Worm (Caenorhabditis elegans) whole organism, L3 larva: Measurements from ENCODE around the gene ZK262.9.

ENCODE experiments used
- elt-1 ChIP-seq: fragments of 150-350 bp; optimal IDR thresholded peaks from 2 replicates; lab custom pipeline; 2014; ENCODE audit warnings: missing biosample characterization, missing genetic modification characterization
- elt-3 ChIP-seq, 3 experiments: fragments of 150-350 bp in 1 of 3; sonication (generic microtip) in 2 of 3; optimal IDR thresholded peaks; 2 replicates in 2 of 3; 4 replicates in 1 of 3; lab custom pipeline; 2014 to 2017; ENCODE audit warnings: missing biosample characterization in 3 of 3, missing genetic modification characterization in 3 of 3
- lin-39 ChIP-seq: fragments of 150-350 bp; optimal IDR thresholded peaks from 2 replicates; lab custom pipeline; 2018; ENCODE audit warnings: missing biosample characterization, missing genetic modification reagents, missing genetic modification characterization
- nfya-1 ChIP-seq: sonication (generic microtip); optimal IDR thresholded peaks from 2 replicates; lab custom pipeline; 2017; ENCODE audit warnings: missing genetic modification characterization, mild to moderate bottlenecking, missing compliant biosample characterization, antibody characterized with exemption, moderate library complexity; ENCODE audit not compliant: insufficient read depth
- nhr-237 ChIP-seq: fragments of 150-350 bp; optimal IDR thresholded peaks from 2 replicates; lab custom pipeline; 2014; ENCODE audit warnings: missing biosample characterization, missing genetic modification characterization
- nhr-25 ChIP-seq: sonication (generic microtip); optimal IDR thresholded peaks from 2 replicates; lab custom pipeline; 2017; ENCODE audit warnings: missing biosample characterization, missing genetic modification characterization
- nhr-28 ChIP-seq: fragments of 150-350 bp; optimal IDR thresholded peaks from 2 replicates; lab custom pipeline; 2014; ENCODE audit warnings: missing biosample characterization, missing genetic modification characterization
- nhr-77 ChIP-seq: fragments of 150-350 bp; optimal IDR thresholded peaks from 2 replicates; lab custom pipeline; 2014; ENCODE audit warnings: missing biosample characterization, missing genetic modification characterization
- skn-1 ChIP-seq: fragments of 150-350 bp; optimal IDR thresholded peaks from 2 replicates; lab custom pipeline; 2014; ENCODE audit warnings: missing biosample characterization, missing genetic modification characterization
- snpc-4 ChIP-seq: fragments of 150-350 bp; optimal IDR thresholded peaks from 2 replicates; lab custom pipeline; 2014; ENCODE audit warnings: missing biosample characterization, missing genetic modification characterization
- unc-39 ChIP-seq: sonication (generic microtip); optimal IDR thresholded peaks from 4 replicates; lab custom pipeline; 2017; ENCODE audit warnings: missing biosample characterization, missing genetic modification characterization
- zag-1 ChIP-seq: fragments of 150-350 bp; optimal IDR thresholded peaks from 2 replicates; lab custom pipeline; 2014; ENCODE audit warnings: missing biosample characterization, missing genetic modification characterization
- ztf-4 ChIP-seq: fragments of 150-350 bp; optimal IDR thresholded peaks from 2 replicates; lab custom pipeline; 2014; ENCODE audit warnings: missing biosample characterization, missing genetic modification characterization

ce11 chrV:18414051-18414450 lies 25.5 kb upstream of the ZK262.9 start, which contains the start of gene txt-8:
- TF ChIP-seq nfya-1 (tag; lab: Kevin White, UChicago) (no peak), nhr-237 (no peak), nhr-28 (tag; lab: Kevin White, UChicago) (no peak), nhr-25 (tag; lab: Kevin White, UChicago) (no peak), elt-1 (tag; lab: Kevin White, UChicago) (no peak), ztf-4 (tag; lab: Kevin White, UChicago) (no peak), nhr-77 (no peak), zag-1 (tag; lab: Kevin White, UChicago) (no peak), snpc-4 (tag; lab: Kevin White, UChicago) (no peak), elt-3 (tag; optimal IDR thresholded peaks at IDR 0.05; lab: Kevin White, UChicago) (no peak), unc-39 (tag; lab: Kevin White, UChicago) (no peak), lin-39 (tag; lab: Kevin White, UChicago) (no peak), skn-1 (no peak)
